Worm (Caenorhabditis elegans): ENCODE data around the gene sdz-8.
A peak's percentile ranks its signal among the peaks of the same experiment; 100 is the strongest.

Gene sdz-8

ce11 chrV:11545227-11545626 lies 29.2 kb upstream of the sdz-8 start, which contains the start of gene F38B7.10:
F38B7.10 (plus strand) TSS chrV:11545527.
- TF ChIP-seq nfya-1 (tag; optimal IDR thresholded peaks at IDR 0.05), result no peak
- TF ChIP-seq fkh-10 (GFP tag; optimal IDR thresholded peaks at IDR 0.05), result no peak
- no peak for TF ChIP-seq pat-9 (tag; optimal IDR thresholded peaks at IDR 0.05)
- no peak for TF ChIP-seq ceh-24 (tag; optimal IDR thresholded peaks at IDR 0.05)
- TF ChIP-seq T23F11.4 (GFP tag; optimal IDR thresholded peaks at IDR 0.05), result no peak
- TF ChIP-seq ceh-34 (tag; optimal IDR thresholded peaks at IDR 0.05), result no peak
- TF ChIP-seq nhr-11 (tag; optimal IDR thresholded peaks at IDR 0.05), result no peak

ce11 chrV:11543564-11543963 lies 27.6 kb upstream of the sdz-8 start, which contains the start of gene F38B7.2:
F38B7.2 (plus strand) TSS chrV:11543963.
- no peak for TF ChIP-seq tbx-2 (tag; optimal IDR thresholded peaks at IDR 0.05)
- no peak for TF ChIP-seq ets-4 (tag; optimal IDR thresholded peaks at IDR 0.05)
- TF ChIP-seq unc-55 (GFP tag; optimal IDR thresholded peaks at IDR 0.05), result no peak
- no peak for TF ChIP-seq ceh-19 (GFP tag; optimal IDR thresholded peaks at IDR 0.05)
- no peak for TF ChIP-seq fkh-6 (tag; optimal IDR thresholded peaks at IDR 0.05)
- TF ChIP-seq nfya-1 (tag; optimal IDR thresholded peaks at IDR 0.05), result no peak
- no peak for TF ChIP-seq fax-1 (tag; optimal IDR thresholded peaks at IDR 0.05)
- TF ChIP-seq ztf-16 (tag; optimal IDR thresholded peaks at IDR 0.05), result no peak
- TF ChIP-seq nhr-11 (tag; optimal IDR thresholded peaks at IDR 0.05), result no peak
- no peak for TF ChIP-seq che-1 (tag; optimal IDR thresholded peaks at IDR 0.05)
- no peak for TF ChIP-seq ceh-9 (tag; optimal IDR thresholded peaks at IDR 0.05)
- no peak for TF ChIP-seq unc-86 (tag; optimal IDR thresholded peaks at IDR 0.05)
- TF ChIP-seq sox-4 (tag; optimal IDR thresholded peaks at IDR 0.05), result no peak
- TF ChIP-seq ceh-18 (tag; optimal IDR thresholded peaks at IDR 0.05), result no peak
- no peak for TF ChIP-seq gmeb-2 (tag; optimal IDR thresholded peaks at IDR 0.05)
- no peak for TF ChIP-seq zip-5 (tag; optimal IDR thresholded peaks at IDR 0.05)
- TF ChIP-seq pat-9 (tag; optimal IDR thresholded peaks at IDR 0.05), result no peak
- no peak for TF ChIP-seq dmd-4 (tag; optimal IDR thresholded peaks at IDR 0.05; ENCODE audit: borderline replicate concordance)

- TF ChIP-seq elt-4 (tag; optimal IDR thresholded peaks at IDR 0.05), result no peak
- peak; percentile 24 for TF ChIP-seq C38D4.7 (GFP tag; optimal IDR thresholded peaks at IDR 0.05)
Observed at ce11 chrV:11541284-11541683, 25.3 kb upstream of the sdz-8 start.

- no peak for TF ChIP-seq hlh-6 (tag; optimal IDR thresholded peaks at IDR 0.05)
- no peak for TF ChIP-seq pax-1 (tag; optimal IDR thresholded peaks at IDR 0.05)
- no peak for TF ChIP-seq ttx-3 (tag; optimal IDR thresholded peaks at IDR 0.05)
- TF ChIP-seq ets-4 (tag; optimal IDR thresholded peaks at IDR 0.05), result no peak
- no peak for TF ChIP-seq fax-1 (tag; optimal IDR thresholded peaks at IDR 0.05)
- TF ChIP-seq lim-6 (tag; optimal IDR thresholded peaks at IDR 0.05), result no peak
- no peak for TF ChIP-seq fkh-10 (GFP tag; optimal IDR thresholded peaks at IDR 0.05)
- no peak for TF ChIP-seq nhr-11 (tag; optimal IDR thresholded peaks at IDR 0.05)
- no peak for TF ChIP-seq che-1 (tag; optimal IDR thresholded peaks at IDR 0.05)
Observed at ce11 chrV:11539502-11539901, 23.5 kb upstream of the sdz-8 start.

- TF ChIP-seq syd-9 (tag; optimal IDR thresholded peaks at IDR 0.05) (no peak), ceh-34 (tag; optimal IDR thresholded peaks at IDR 0.05) (no peak), unc-42 (tag; optimal IDR thresholded peaks at IDR 0.05) (peak; percentile 58), eyg-1 (tag; optimal IDR thresholded peaks at IDR 0.05) (no peak)
Observed at ce11 chrV:11536667-11537066, 20.7 kb upstream of the sdz-8 start.

- TF ChIP-seq ceh-18 (tag; optimal IDR thresholded peaks at IDR 0.05), result peak; percentile 25
- TF ChIP-seq rnt-1 (tag; optimal IDR thresholded peaks at IDR 0.05), result peak; percentile 33
- TF ChIP-seq nfya-1 (tag; optimal IDR thresholded peaks at IDR 0.05), result peak; percentile 3
- TF ChIP-seq tbx-2 (tag; optimal IDR thresholded peaks at IDR 0.05), result no peak
Observed at ce11 chrV:11535504-11536062, 19.6 kb upstream of the sdz-8 start.
